Worm (Caenorhabditis elegans) whole organism, L3 larva: ENCODE results near the gene W08E12.7.

Experiments used
- R02D3.7 ChIP-seq: fragments of 150-350 bp; optimal IDR thresholded peaks from 2 replicates; lab custom pipeline; 2014; ENCODE audit warnings: missing biosample characterization, missing genetic modification characterization
- ZK546.5 ChIP-seq: sonication (generic microtip); optimal IDR thresholded peaks from 2 replicates; lab custom pipeline; 2017; ENCODE audit warnings: missing biosample characterization, missing genetic modification characterization
- aly-2 ChIP-seq: fragments of 150-350 bp; optimal IDR thresholded peaks from 2 replicates; lab custom pipeline; 2014; ENCODE audit warnings: missing biosample characterization, missing genetic modification characterization
- ama-1 ChIP-seq: fragments of 150-350 bp; optimal IDR thresholded peaks from 2 replicates; lab custom pipeline; 2018
- ceh-16 ChIP-seq: sonication (generic microtip); optimal IDR thresholded peaks from 2 replicates; lab custom pipeline; 2017; ENCODE audit warnings: missing biosample characterization, missing genetic modification characterization
- ceh-28 ChIP-seq: fragments of 150-350 bp; optimal IDR thresholded peaks from 2 replicates; lab custom pipeline; 2014; ENCODE audit warnings: missing biosample characterization, missing genetic modification reagents, missing genetic modification characterization
- ceh-82 ChIP-seq: fragments of 150-350 bp; optimal IDR thresholded peaks from 2 replicates; lab custom pipeline; 2014; ENCODE audit warnings: missing biosample characterization, missing genetic modification characterization
- ceh-9 ChIP-seq: sonication (generic microtip); optimal IDR thresholded peaks from 2 replicates; lab custom pipeline; 2018; ENCODE audit warnings: missing biosample characterization, missing genetic modification characterization
- daf-12 ChIP-seq: fragments of 150-350 bp; optimal IDR thresholded peaks from 2 replicates; lab custom pipeline; 2014; ENCODE audit warnings: missing biosample characterization, missing genetic modification reagents, missing genetic modification characterization
- egl-27 ChIP-seq: sonication (generic microtip); optimal IDR thresholded peaks from 4 replicates; lab custom pipeline; 2017; ENCODE audit warnings: missing biosample characterization, missing genetic modification reagents, missing genetic modification characterization
- egl-5 ChIP-seq: fragments of 150-350 bp; optimal IDR thresholded peaks from 2 replicates; lab custom pipeline; 2017; ENCODE audit warnings: missing biosample characterization, missing genetic modification reagents, missing genetic modification characterization, inconsistent platforms
- elt-1 ChIP-seq: fragments of 150-350 bp; optimal IDR thresholded peaks from 2 replicates; lab custom pipeline; 2014; ENCODE audit warnings: missing biosample characterization, missing genetic modification characterization
- elt-2 ChIP-seq: sonication (generic microtip); optimal IDR thresholded peaks from 2 replicates; lab custom pipeline; 2016; ENCODE audit warnings: missing genetic modification reagents, mild to moderate bottlenecking, missing genetic modification characterization, missing compliant biosample characterization
- elt-3 ChIP-seq, 3 experiments: fragments of 150-350 bp in 1 of 3; sonication (generic microtip) in 2 of 3; optimal IDR thresholded peaks; 2 replicates in 2 of 3; 4 replicates in 1 of 3; lab custom pipeline; 2014 to 2017; ENCODE audit warnings: missing biosample characterization in 3 of 3, missing genetic modification characterization in 3 of 3
- eor-1 ChIP-seq, 2 experiments: fragments of 150-350 bp; optimal IDR thresholded peaks; 2 replicates each; lab custom pipeline; 2014 to 2018; ENCODE audit warnings: missing biosample characterization in 2 of 2, missing genetic modification characterization in 2 of 2
- fkh-10 ChIP-seq: sonication (generic microtip); optimal IDR thresholded peaks from 2 replicates; lab custom pipeline; 2017; ENCODE audit warnings: missing biosample characterization, missing genetic modification reagents, missing genetic modification characterization
- fkh-2 ChIP-seq: fragments of 150-350 bp; optimal IDR thresholded peaks from 2 replicates; lab custom pipeline; 2014; ENCODE audit warnings: missing biosample characterization, missing genetic modification reagents, missing genetic modification characterization
- fos-1 ChIP-seq: fragments of 150-350 bp; optimal IDR thresholded peaks from 2 replicates; lab custom pipeline; 2014; ENCODE audit warnings: missing biosample characterization, missing genetic modification characterization
- hmg-11 ChIP-seq: sonication (generic microtip); optimal IDR thresholded peaks from 2 replicates; lab custom pipeline; 2016; ENCODE audit warnings: missing genetic modification characterization, missing compliant biosample characterization
- jun-1 ChIP-seq: fragments of 150-350 bp; optimal IDR thresholded peaks from 2 replicates; lab custom pipeline; 2014; ENCODE audit warnings: missing biosample characterization, missing genetic modification reagents, missing genetic modification characterization
- lin-15B ChIP-seq: fragments of 150-350 bp; optimal IDR thresholded peaks from 2 replicates; lab custom pipeline; 2014; ENCODE audit warnings: missing biosample characterization, missing genetic modification characterization
- lin-39 ChIP-seq: fragments of 150-350 bp; optimal IDR thresholded peaks from 2 replicates; lab custom pipeline; 2018; ENCODE audit warnings: missing biosample characterization, missing genetic modification reagents, missing genetic modification characterization
- lsy-12 ChIP-seq: sonication (generic microtip); optimal IDR thresholded peaks from 2 replicates; lab custom pipeline; 2016; ENCODE audit warnings: mild to moderate bottlenecking, missing genetic modification characterization, missing compliant biosample characterization
- mdl-1 ChIP-seq: fragments of 150-350 bp; optimal IDR thresholded peaks from 2 replicates; lab custom pipeline; 2014; ENCODE audit warnings: missing biosample characterization, missing genetic modification characterization
- mml-1 ChIP-seq: fragments of 150-350 bp; sonication (generic microtip); optimal IDR thresholded peaks from 3 replicates; lab custom pipeline; 2014; ENCODE audit warnings: missing biosample characterization, missing genetic modification characterization
- nfya-1 ChIP-seq: sonication (generic microtip); optimal IDR thresholded peaks from 2 replicates; lab custom pipeline; 2017; ENCODE audit warnings: missing genetic modification characterization, mild to moderate bottlenecking, missing compliant biosample characterization, antibody characterized with exemption, moderate library complexity; ENCODE audit not compliant: insufficient read depth
- nhr-11 ChIP-seq: fragments of 150-350 bp; optimal IDR thresholded peaks from 2 replicates; lab custom pipeline; 2014; ENCODE audit warnings: missing biosample characterization, missing genetic modification characterization
- nhr-12 ChIP-seq: fragments of 150-350 bp; optimal IDR thresholded peaks from 2 replicates; lab custom pipeline; 2014; ENCODE audit warnings: missing biosample characterization, missing genetic modification characterization
- nhr-23 ChIP-seq: fragments of 150-350 bp; optimal IDR thresholded peaks from 2 replicates; lab custom pipeline; 2014; ENCODE audit warnings: missing biosample characterization, missing genetic modification reagents, missing genetic modification characterization
- nhr-237 ChIP-seq: fragments of 150-350 bp; optimal IDR thresholded peaks from 2 replicates; lab custom pipeline; 2014; ENCODE audit warnings: missing biosample characterization, missing genetic modification characterization
- nhr-25 ChIP-seq: sonication (generic microtip); optimal IDR thresholded peaks from 2 replicates; lab custom pipeline; 2017; ENCODE audit warnings: missing biosample characterization, missing genetic modification characterization
- nhr-28 ChIP-seq: fragments of 150-350 bp; optimal IDR thresholded peaks from 2 replicates; lab custom pipeline; 2014; ENCODE audit warnings: missing biosample characterization, missing genetic modification characterization
- nhr-43 ChIP-seq: sonication (generic microtip); optimal IDR thresholded peaks from 2 replicates; lab custom pipeline; 2016; ENCODE audit warnings: mild to moderate bottlenecking, missing genetic modification characterization, missing compliant biosample characterization; ENCODE audit not compliant: poor library complexity, severe bottlenecking
- nhr-67 ChIP-seq: fragments of 150-350 bp; optimal IDR thresholded peaks from 2 replicates; lab custom pipeline; 2014; ENCODE audit warnings: missing biosample characterization, missing genetic modification characterization
- nhr-76 ChIP-seq: fragments of 150-350 bp; sonication (generic microtip); optimal IDR thresholded peaks from 5 replicates; lab custom pipeline; 2014; ENCODE audit warnings: missing biosample characterization, missing genetic modification characterization
- nhr-77 ChIP-seq: fragments of 150-350 bp; optimal IDR thresholded peaks from 2 replicates; lab custom pipeline; 2014; ENCODE audit warnings: missing biosample characterization, missing genetic modification characterization
- pha-4 ChIP-seq: fragments of 150-350 bp; optimal IDR thresholded peaks from 2 replicates; lab custom pipeline; 2014; ENCODE audit warnings: missing biosample characterization, missing genetic modification reagents, missing genetic modification characterization
- pqm-1 ChIP-seq: fragments of 150-350 bp; optimal IDR thresholded peaks from 2 replicates; lab custom pipeline; 2017; ENCODE audit warnings: missing biosample characterization, missing genetic modification characterization, inconsistent platforms
- sea-2 ChIP-seq: fragments of 150-350 bp; sonication (generic microtip); optimal IDR thresholded peaks from 4 replicates; lab custom pipeline; 2014; ENCODE audit warnings: missing biosample characterization, missing genetic modification reagents, missing genetic modification characterization
- skn-1 ChIP-seq: fragments of 150-350 bp; optimal IDR thresholded peaks from 2 replicates; lab custom pipeline; 2014; ENCODE audit warnings: missing biosample characterization, missing genetic modification characterization
- snpc-4 ChIP-seq: fragments of 150-350 bp; optimal IDR thresholded peaks from 2 replicates; lab custom pipeline; 2014; ENCODE audit warnings: missing biosample characterization, missing genetic modification characterization
- tbx-2 ChIP-seq: sonication (generic microtip); optimal IDR thresholded peaks from 2 replicates; lab custom pipeline; 2016; ENCODE audit warnings: mild to moderate bottlenecking, missing genetic modification characterization, missing compliant biosample characterization
- unc-39 ChIP-seq: sonication (generic microtip); optimal IDR thresholded peaks from 4 replicates; lab custom pipeline; 2017; ENCODE audit warnings: missing biosample characterization, missing genetic modification characterization
- unc-62 ChIP-seq: fragments of 150-350 bp; sonication (generic microtip); optimal IDR thresholded peaks from 4 replicates; lab custom pipeline; 2014; ENCODE audit warnings: missing biosample characterization, missing genetic modification reagents, missing genetic modification characterization
- zag-1 ChIP-seq: fragments of 150-350 bp; optimal IDR thresholded peaks from 2 replicates; lab custom pipeline; 2014; ENCODE audit warnings: missing biosample characterization, missing genetic modification characterization
- ztf-11 ChIP-seq: fragments of 150-350 bp; optimal IDR thresholded peaks from 2 replicates; lab custom pipeline; 2014; ENCODE audit warnings: missing biosample characterization, missing genetic modification characterization
- ztf-4 ChIP-seq: fragments of 150-350 bp; optimal IDR thresholded peaks from 2 replicates; lab custom pipeline; 2014; ENCODE audit warnings: missing biosample characterization, missing genetic modification characterization

The W08E12.7 gene

ce11 chrIV:3337275-3337674 is 42.3 kb downstream of the W08E12.7 start:
- TF ChIP-seq nhr-23 (tag; lab: Kevin White, UChicago) (no peak), nhr-12 (tag; lab: Kevin White, UChicago) (no peak)

- TF ChIP-seq pha-4 (tag; lab: Kevin White, UChicago) (no peak), nfya-1 (tag; lab: Kevin White, UChicago) (no peak), nhr-43 (no peak), elt-1 (tag; lab: Kevin White, UChicago) (no peak), ceh-16 (tag; lab: Kevin White, UChicago) (no peak), R02D3.7 (no peak), nhr-25 (tag; lab: Kevin White, UChicago) (no peak), nhr-28 (tag; lab: Kevin White, UChicago) (no peak)
Observed at ce11 chrIV:3338176-3338575, 43.2 kb downstream of the W08E12.7 start.

ce11 chrIV:3338676-3339075 is 43.7 kb downstream of the W08E12.7 start, which contains the start of gene hrpa-1:
Gene hrpa-1, minus strand, starts transcription at chrIV:3338867.
- TF ChIP-seq elt-1 (tag; lab: Kevin White, UChicago) (peak; percentile 30), egl-5 (tag; lab: Kevin White, UChicago) (peak; percentile 99), ceh-82 (tag; lab: Kevin White, UChicago) (peak; percentile 1), mdl-1 (no peak), nhr-25 (tag; lab: Kevin White, UChicago) (peak; percentile 66), aly-2 (tag; lab: Kevin White, UChicago) (no peak), nhr-76 (no peak), lin-15B (tag; lab: Kevin White, UChicago) (peak; percentile 93), daf-12 (no peak), nfya-1 (tag; lab: Kevin White, UChicago) (peak; percentile 95), mml-1 (no peak), fkh-10 (GFP tag; lab: Kevin White, UChicago) (peak; percentile 58), unc-62 (no peak), ztf-4 (tag; lab: Kevin White, UChicago) (no peak), fos-1 (tag; lab: Kevin White, UChicago) (no peak), hmg-11 (peak; percentile 45), R02D3.7 (peak; percentile 56), nhr-28 (tag; lab: Kevin White, UChicago) (no peak), tbx-2 (tag; lab: Kevin White, UChicago) (peak; percentile 5), elt-3 (tag; optimal IDR thresholded peaks at IDR 0.05; lab: Kevin White, UChicago) (no peak), ceh-28 (tag; lab: Kevin White, UChicago) (peak; percentile 71), ama-1 (lab: Kevin White, UChicago) (peak; percentile 73), ztf-11 (tag; lab: Kevin White, UChicago) (no peak), unc-39 (tag; lab: Kevin White, UChicago) (no peak), zag-1 (tag; lab: Kevin White, UChicago) (no peak), ceh-9 (tag; lab: Kevin White, UChicago) (no peak), nhr-43 (no peak), ZK546.5 (tag; lab: Kevin White, UChicago) (no peak), elt-2 (peak; percentile 39), lsy-12 (tag; lab: Kevin White, UChicago) (no peak), sea-2 (no peak), nhr-12 (tag; lab: Kevin White, UChicago) (no peak), jun-1 (tag; lab: Kevin White, UChicago) (peak; percentile 55), eor-1 (tag; optimal IDR thresholded peaks at IDR 0.05; lab: Kevin White, UChicago) (no peak), nhr-237 (tag; lab: Kevin White, UChicago) (no peak), nhr-67 (tag; lab: Kevin White, UChicago) (no peak), ceh-16 (tag; lab: Kevin White, UChicago) (no peak), pha-4 (tag; lab: Kevin White, UChicago) (peak; percentile 91), fkh-2 (tag; lab: Kevin White, UChicago) (no peak), nhr-11 (tag; lab: Kevin White, UChicago) (no peak), pqm-1 (tag; lab: Kevin White, UChicago) (peak; percentile 22), snpc-4 (peak; percentile 68), nhr-23 (tag; lab: Kevin White, UChicago) (peak; percentile 85), nhr-77 (tag; lab: Kevin White, UChicago) (no peak), egl-27 (no peak), lin-39 (tag; lab: Kevin White, UChicago) (peak; percentile 88), skn-1 (tag; lab: Kevin White, UChicago) (peak; percentile 5)
